Worm (Caenorhabditis elegans): ENCODE measurements around the gene tag-30.

The tag-30 gene

ce11 chrIV:11859995-11860605 is 5.1 kb upstream of the tag-30 start, which contains the start of gene mob-1 (continued):
- TF ChIP-seq B0336.3 (GFP tag; IDR thresholded peaks at IDR 0.05) (peak; percentile 75), madf-8 (GFP tag; conservative IDR thresholded peaks at IDR 0.05) (0 out of 2 replicates have a peak, but pooled peaks have one; percentile 8), lin-54 (GFP tag; optimal IDR thresholded peaks at IDR 0.05) (peak; percentile 12), Y53G8AR.9 (GFP tag; conservative IDR thresholded peaks at IDR 0.05) (peak; percentile 69), nhr-120 (GFP tag; IDR thresholded peaks at IDR 0.05) (peak; percentile 20; the same call in 1 of the 2 replicates), zfh-2 (GFP tag; conservative IDR thresholded peaks at IDR 0.05) (no peak), tbx-9 (tag; optimal IDR thresholded peaks at IDR 0.05; ENCODE audit: borderline replicate concordance) (no peak), hrde-1 (tag; optimal IDR thresholded peaks at IDR 0.05; ENCODE audit: borderline replicate concordance) (peak; percentile 10), xnd-1 (tag; optimal IDR thresholded peaks at IDR 0.05) (no peak), snpc-3.4 (tag; optimal IDR thresholded peaks at IDR 0.05) (no peak), aptf-3 (GFP tag; IDR thresholded peaks at IDR 0.05) (0 out of 2 replicates have a peak, but pooled peaks have one; percentile 8), nfyb-1 (GFP tag; IDR thresholded peaks at IDR 0.05) (peak; percentile 47; the same call in 1 of the 2 replicates), unc-62 (GFP tag; optimal IDR thresholded peaks at IDR 0.05) (no peak), attf-6 (GFP tag; IDR thresholded peaks at IDR 0.05) (peak; percentile 59; the same call in 1 of the 2 replicates), dox-1 (GFP tag; IDR thresholded peaks at IDR 0.05) (peak; percentile 28; the same call in 1 of the 2 replicates), ekl-4 (GFP tag; IDR thresholded peaks at IDR 0.05) (no peak), lin-26 (GFP tag; IDR thresholded peaks at IDR 0.05) (peak; percentile 80), cebp-1 (GFP tag; IDR thresholded peaks at IDR 0.05) (no peak), cebp-1 (tag; optimal IDR thresholded peaks at IDR 0.05) (peak; percentile 53), Y67H2A.10 (GFP tag; conservative IDR thresholded peaks at IDR 0.05) (no peak)

- TF ChIP-seq C17E4.6 (GFP tag; IDR thresholded peaks at IDR 0.05) (no peak), T26A5.8 (tag; optimal IDR thresholded peaks at IDR 0.05) (no peak), ama-1 (optimal IDR thresholded peaks at IDR 0.05) (no peak), ama-1 (GFP tag; optimal IDR thresholded peaks at IDR 0.05) (no peak), nhr-120 (GFP tag; IDR thresholded peaks at IDR 0.05) (no peak), sdz-38 (tag; optimal IDR thresholded peaks at IDR 0.05) (no peak), B0261.1 (tag; optimal IDR thresholded peaks at IDR 0.05) (no peak), sptf-2 (GFP tag; optimal IDR thresholded peaks at IDR 0.05) (no peak)
These were observed 3.2 kb upstream of the tag-30 start, which contains the start of gene let-92 for ce11 chrIV:11858142-11858541. let-92 (plus strand) TSS chrIV:11858442.

ce11 chrIV:11857159-11857565 is 2.2 kb upstream of the tag-30 start:
- TF ChIP-seq lin-54 (GFP tag; optimal IDR thresholded peaks at IDR 0.05) (no peak), lin-35 (GFP tag; optimal IDR thresholded peaks at IDR 0.05) (peak in 1 of 3 experiments; percentile 59), madf-3 (GFP tag; IDR thresholded peaks at IDR 0.05) (peak; percentile 84), mcd-1 (GFP tag; IDR thresholded peaks at IDR 0.05) (peak; percentile 78), cebp-1 (GFP tag; IDR thresholded peaks at IDR 0.05) (peak; percentile 89), cebp-1 (tag; optimal IDR thresholded peaks at IDR 0.05) (peak; percentile 96), ceh-27 (GFP tag; optimal IDR thresholded peaks at IDR 0.05) (peak; percentile 82), let-607 (tag; optimal IDR thresholded peaks at IDR 0.05) (no peak), somi-1 (GFP tag; optimal IDR thresholded peaks at IDR 0.05) (peak; percentile 53), snpc-1.3 (tag; optimal IDR thresholded peaks at IDR 0.05; ENCODE audit: insufficient read depth) (no peak), ztf-18 (tag; optimal IDR thresholded peaks at IDR 0.05) (peak; percentile 41), attf-5 (GFP tag; optimal IDR thresholded peaks at IDR 0.05) (peak; percentile 88), zim-3 (tag; optimal IDR thresholded peaks at IDR 0.05) (peak; percentile 56), madf-10 (tag; optimal IDR thresholded peaks at IDR 0.05) (peak; percentile 23), C06A6.2 (GFP tag; conservative IDR thresholded peaks at IDR 0.05) (no peak), Y79H2A.3 (GFP tag; conservative IDR thresholded peaks at IDR 0.05) (no peak), hmg-20 (GFP tag; IDR thresholded peaks at IDR 0.05) (0 out of 2 replicates have a peak, but pooled peaks have one; percentile 20), F52B5.7 (tag; optimal IDR thresholded peaks at IDR 0.05) (peak; percentile 5), pbrm-1 (GFP tag; IDR thresholded peaks at IDR 0.05) (0 out of 2 replicates have a peak, but pooled peaks have one; percentile 5), nfya-1 (tag; optimal IDR thresholded peaks at IDR 0.05; ENCODE audit: borderline replicate concordance, insufficient read depth) (no peak), madf-6 (GFP tag; IDR thresholded peaks at IDR 0.05) (0 out of 2 replicates have a peak, but pooled peaks have one; percentile 4)

Measured in whole organism, young adult.